Worm (Caenorhabditis elegans) whole organism, L3 larva: ENCODE data around the gene cox-15.

Source experiments
- R02D3.7 ChIP-seq: fragments of 150-350 bp; optimal IDR thresholded peaks from 2 replicates; lab custom pipeline; 2014; ENCODE audit warnings: missing biosample characterization, missing genetic modification characterization
- ama-1 ChIP-seq: fragments of 150-350 bp; optimal IDR thresholded peaks from 2 replicates; lab custom pipeline; 2018
- elt-2 ChIP-seq: sonication (generic microtip); optimal IDR thresholded peaks from 2 replicates; lab custom pipeline; 2016; ENCODE audit warnings: missing genetic modification reagents, mild to moderate bottlenecking, missing genetic modification characterization, missing compliant biosample characterization
- hmg-11 ChIP-seq: sonication (generic microtip); optimal IDR thresholded peaks from 2 replicates; lab custom pipeline; 2016; ENCODE audit warnings: missing genetic modification characterization, missing compliant biosample characterization
- nfya-1 ChIP-seq: sonication (generic microtip); optimal IDR thresholded peaks from 2 replicates; lab custom pipeline; 2017; ENCODE audit warnings: missing genetic modification characterization, mild to moderate bottlenecking, missing compliant biosample characterization, antibody characterized with exemption, moderate library complexity; ENCODE audit not compliant: insufficient read depth
- nhr-11 ChIP-seq: fragments of 150-350 bp; optimal IDR thresholded peaks from 2 replicates; lab custom pipeline; 2014; ENCODE audit warnings: missing biosample characterization, missing genetic modification characterization
- nhr-23 ChIP-seq: fragments of 150-350 bp; optimal IDR thresholded peaks from 2 replicates; lab custom pipeline; 2014; ENCODE audit warnings: missing biosample characterization, missing genetic modification reagents, missing genetic modification characterization
- nhr-28 ChIP-seq: fragments of 150-350 bp; optimal IDR thresholded peaks from 2 replicates; lab custom pipeline; 2014; ENCODE audit warnings: missing biosample characterization, missing genetic modification characterization
- nhr-76 ChIP-seq: fragments of 150-350 bp; sonication (generic microtip); optimal IDR thresholded peaks from 5 replicates; lab custom pipeline; 2014; ENCODE audit warnings: missing biosample characterization, missing genetic modification characterization
- pha-4 ChIP-seq: fragments of 150-350 bp; optimal IDR thresholded peaks from 2 replicates; lab custom pipeline; 2014; ENCODE audit warnings: missing biosample characterization, missing genetic modification reagents, missing genetic modification characterization
- tbx-2 ChIP-seq: sonication (generic microtip); optimal IDR thresholded peaks from 2 replicates; lab custom pipeline; 2016; ENCODE audit warnings: mild to moderate bottlenecking, missing genetic modification characterization, missing compliant biosample characterization
- unc-62 ChIP-seq: fragments of 150-350 bp; sonication (generic microtip); optimal IDR thresholded peaks from 4 replicates; lab custom pipeline; 2014; ENCODE audit warnings: missing biosample characterization, missing genetic modification reagents, missing genetic modification characterization
- ztf-11 ChIP-seq: fragments of 150-350 bp; optimal IDR thresholded peaks from 2 replicates; lab custom pipeline; 2014; ENCODE audit warnings: missing biosample characterization, missing genetic modification characterization

- TF ChIP-seq ztf-11: no peak
- no peak for TF ChIP-seq nhr-76 (tag; lab: Kevin White, UChicago)
- TF ChIP-seq nhr-11 (tag; lab: Kevin White, UChicago): no peak
- TF ChIP-seq nfya-1: peak; percentile 90
- TF ChIP-seq nhr-23 (tag; lab: Kevin White, UChicago): peak; percentile 86
- TF ChIP-seq nhr-28 (tag; lab: Kevin White, UChicago): no peak
- TF ChIP-seq tbx-2: no peak
- peak; percentile 62 for TF ChIP-seq hmg-11 (tag; lab: Kevin White, UChicago)
- TF ChIP-seq R02D3.7: peak; percentile 37
- TF ChIP-seq unc-62 (GFP tag; lab: Kevin White, UChicago): no peak
- peak; percentile 44 for TF ChIP-seq ama-1 (lab: Kevin White, UChicago)
- peak; percentile 53 for TF ChIP-seq elt-2 (tag; lab: Kevin White, UChicago)
- peak; percentile 95 for TF ChIP-seq pha-4 (tag; lab: Kevin White, UChicago)
Observed at ce11 chrII:11238869-11239647, 4.3 kb upstream of the cox-15 start, which contains the start of the genes rpn-9 and T06D8.9.
